Fruit fly (Drosophila melanogaster) whole organism, adult: Measurements from ENCODE around the gene velo.

ENCODE experiments used
- CG14711 ChIP-seq: fragments of 200-800 bp; sonication (Bioruptor generic); optimal IDR thresholded peaks from 2 replicates; lab custom pipeline; 2018; ENCODE audit warnings: missing biosample characterization, mild to moderate bottlenecking, missing genetic modification characterization, moderate library complexity
- CG1620 ChIP-seq: fragments of 200-800 bp; sonication (Bioruptor generic); optimal IDR thresholded peaks from 2 replicates; lab custom pipeline; 2016; ENCODE audit warnings: missing biosample characterization, missing genetic modification characterization
- CG33017 ChIP-seq: fragments of 200-800 bp; sonication (Bioruptor generic); optimal IDR thresholded peaks from 2 replicates; lab custom pipeline; 2018; ENCODE audit warnings: missing biosample characterization, mild to moderate bottlenecking, missing genetic modification characterization, moderate library complexity
- CG7045 ChIP-seq: fragments of 200-800 bp; sonication (Bioruptor generic); optimal IDR thresholded peaks from 2 replicates; lab custom pipeline; 2017; ENCODE audit warnings: missing biosample characterization, mild to moderate bottlenecking, missing genetic modification characterization
- CG7101 ChIP-seq: fragments of 200-800 bp; sonication (Bioruptor generic); optimal IDR thresholded peaks from 2 replicates; lab custom pipeline; 2018; ENCODE audit warnings: missing biosample characterization, mild to moderate bottlenecking, missing genetic modification characterization, moderate library complexity
- Crg-1 ChIP-seq: fragments of 200-800 bp; sonication (Bioruptor generic); optimal IDR thresholded peaks from 2 replicates; lab custom pipeline; 2016; ENCODE audit warnings: missing biosample characterization, missing genetic modification characterization
- cnc ChIP-seq, 2 experiments: fragments of >200 bp; optimal IDR thresholded peaks; 2 replicates each; lab custom pipeline; 2017
- kay ChIP-seq: fragments of 200-800 bp; sonication (Bioruptor generic); peaks from one replicate; lab custom pipeline; 2016; ENCODE audit warnings: missing biosample characterization, missing genetic modification characterization, borderline replicate concordance
- pad ChIP-seq: fragments of 200-800 bp; sonication (Bioruptor generic); optimal IDR thresholded peaks from 3 replicates; lab custom pipeline; 2017; ENCODE audit warnings: missing biosample characterization, missing genetic modification characterization, mild to moderate bottlenecking, moderate library complexity, missing genetic modification reagents
- toe ChIP-seq: fragments of 200-800 bp; sonication (Bioruptor generic); optimal IDR thresholded peaks from 2 replicates; lab custom pipeline; 2016; ENCODE audit warnings: missing biosample characterization, missing genetic modification characterization

dm6 chr3L:6708995-6709606 lies 43.5 kb downstream of the velo start:
- TF ChIP-seq CG7045 (GFP tag; lab: Kevin White, UChicago) (peak; percentile 84), pad (GFP tag; lab: Kevin White, UChicago) (peak; percentile 38), kay (GFP tag; lab: Kevin White, UChicago) (peak; percentile 87), CG14711 (tag; lab: Kevin White, UChicago) (peak; percentile 33), CG1620 (GFP tag; lab: Kevin White, UChicago) (peak; percentile 68), CG7101 (peak; percentile 82), toe (GFP tag; lab: Kevin White, UChicago) (peak; percentile 80), CG33017 (tag; lab: Kevin White, UChicago) (peak; percentile 78), cnc (optimal IDR thresholded peaks at IDR 0.05; lab: Kevin White, UChicago) (no peak), Crg-1 (GFP tag; lab: Kevin White, UChicago) (peak; percentile 45)
